Worm (Caenorhabditis elegans): Measurements from ENCODE around the gene H12D21.9.
A peak's percentile ranks its signal among the peaks of the same experiment; 100 is the strongest.

H12D21.9 gene

ce11 chrV:14936587-14936986 is 27.3 kb upstream of the H12D21.9 start, which contains the start of gene C30G7.2:
TSS of gene C30G7.2 (plus strand) at chrV:14936887.
- TF ChIP-seq ref-2 (tag; optimal IDR thresholded peaks at IDR 0.05) (no peak), C08G9.2 (tag; optimal IDR thresholded peaks at IDR 0.05) (no peak), pros-1 (tag; optimal IDR thresholded peaks at IDR 0.05) (no peak), pag-3 (tag; optimal IDR thresholded peaks at IDR 0.05; ENCODE audit: borderline replicate concordance) (no peak), unc-86 (tag; optimal IDR thresholded peaks at IDR 0.05) (no peak), hlh-15 (tag; optimal IDR thresholded peaks at IDR 0.05) (no peak), nhr-11 (tag; optimal IDR thresholded peaks at IDR 0.05) (no peak), T23F11.4 (GFP tag; optimal IDR thresholded peaks at IDR 0.05) (no peak), tbx-2 (tag; optimal IDR thresholded peaks at IDR 0.05) (no peak), ceh-31 (tag; optimal IDR thresholded peaks at IDR 0.05) (no peak), rnt-1 (tag; optimal IDR thresholded peaks at IDR 0.05) (no peak), mec-3 (tag; optimal IDR thresholded peaks at IDR 0.05; ENCODE audit: borderline replicate concordance) (no peak), hlh-30 (tag; optimal IDR thresholded peaks at IDR 0.05; ENCODE audit: insufficient read depth) (no peak), ceh-30 (tag; optimal IDR thresholded peaks at IDR 0.05) (no peak), fax-1 (tag; optimal IDR thresholded peaks at IDR 0.05) (no peak), gmeb-2 (tag; optimal IDR thresholded peaks at IDR 0.05) (no peak), syd-9 (tag; optimal IDR thresholded peaks at IDR 0.05) (no peak), ceh-48 (tag; optimal IDR thresholded peaks at IDR 0.05) (no peak)

ce11 chrV:14933450-14934218 is 24.4 kb upstream of the H12D21.9 start:
- TF ChIP-seq ceh-19 (GFP tag; optimal IDR thresholded peaks at IDR 0.05) = peak; percentile 38
- no peak for TF ChIP-seq ceh-45 (GFP tag; IDR thresholded peaks at IDR 0.05)
- no peak for TF ChIP-seq hlh-6 (tag; optimal IDR thresholded peaks at IDR 0.05)
- TF ChIP-seq ceh-34 (tag; optimal IDR thresholded peaks at IDR 0.05) = peak; percentile 79
- TF ChIP-seq C08G9.2 (tag; optimal IDR thresholded peaks at IDR 0.05) = peak; percentile 0
- no peak for TF ChIP-seq C38D4.7 (GFP tag; optimal IDR thresholded peaks at IDR 0.05)
- TF ChIP-seq mec-3 (tag; optimal IDR thresholded peaks at IDR 0.05; ENCODE audit: borderline replicate concordance) = peak; percentile 12
- peak; percentile 14 for TF ChIP-seq unc-42 (tag; optimal IDR thresholded peaks at IDR 0.05)
- peak; percentile 27 for TF ChIP-seq ceh-31 (tag; optimal IDR thresholded peaks at IDR 0.05)
- TF ChIP-seq pha-2 (tag; optimal IDR thresholded peaks at IDR 0.05) = no peak

- TF ChIP-seq pat-9 (tag; optimal IDR thresholded peaks at IDR 0.05) (no peak), che-1 (tag; optimal IDR thresholded peaks at IDR 0.05) (no peak), elt-4 (tag; optimal IDR thresholded peaks at IDR 0.05) (no peak), ceh-45 (GFP tag; IDR thresholded peaks at IDR 0.05) (no peak), hlh-30 (tag; optimal IDR thresholded peaks at IDR 0.05; ENCODE audit: insufficient read depth) (no peak), pha-2 (tag; optimal IDR thresholded peaks at IDR 0.05) (no peak), hlh-13 (GFP tag; optimal IDR thresholded peaks at IDR 0.05) (no peak), ceh-6 (GFP tag; optimal IDR thresholded peaks at IDR 0.05) (no peak), nfya-1 (tag; optimal IDR thresholded peaks at IDR 0.05) (peak; percentile 11), hlh-6 (tag; optimal IDR thresholded peaks at IDR 0.05) (no peak), fkh-10 (GFP tag; optimal IDR thresholded peaks at IDR 0.05) (no peak), ahr-1 (tag; optimal IDR thresholded peaks at IDR 0.05) (no peak), pros-1 (tag; optimal IDR thresholded peaks at IDR 0.05) (no peak), eyg-1 (tag; optimal IDR thresholded peaks at IDR 0.05) (no peak), ceh-18 (tag; optimal IDR thresholded peaks at IDR 0.05) (peak; percentile 7), fax-1 (tag; optimal IDR thresholded peaks at IDR 0.05) (no peak), C08G9.2 (tag; optimal IDR thresholded peaks at IDR 0.05) (no peak), unc-42 (tag; optimal IDR thresholded peaks at IDR 0.05) (peak; percentile 39), dve-1 (tag; optimal IDR thresholded peaks at IDR 0.05) (no peak), ceh-31 (tag; optimal IDR thresholded peaks at IDR 0.05) (peak; percentile 25), zip-5 (tag; optimal IDR thresholded peaks at IDR 0.05) (no peak), fkh-6 (tag; optimal IDR thresholded peaks at IDR 0.05) (no peak), pqm-1 (tag; optimal IDR thresholded peaks at IDR 0.05) (no peak)
Observed at ce11 chrV:14930168-14930567, 20.9 kb upstream of the H12D21.9 start.
